Worm (Caenorhabditis elegans): Measurements from ENCODE around the gene ergi-1.

DNA sequence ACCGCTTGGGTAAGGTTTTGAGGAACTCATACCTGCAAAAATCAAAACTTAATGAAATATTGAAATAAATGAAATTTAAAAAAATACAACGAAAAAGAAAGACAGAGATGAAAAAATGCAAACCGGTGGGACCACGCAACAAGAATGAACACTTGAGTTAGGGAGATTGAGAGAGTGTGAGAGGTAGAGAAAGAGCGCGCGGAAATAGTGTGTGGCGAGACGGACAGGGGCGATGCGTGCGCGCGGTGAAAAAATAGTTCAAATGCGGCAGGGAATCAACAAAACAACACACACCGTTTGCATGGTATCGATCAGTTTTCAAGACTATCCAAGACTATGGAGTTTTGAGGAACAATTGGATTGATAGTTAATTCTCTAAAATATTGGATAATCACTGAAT, 45.5 kb downstream of the ergi-1 start, which contains the start of gene meg-3:
- TF ChIP-seq lin-11 (tag; optimal IDR thresholded peaks at IDR 0.05) (no peak), skn-1 (tag; optimal IDR thresholded peaks at IDR 0.05) (no peak), Y55F3AM.14 (GFP tag; optimal IDR thresholded peaks at IDR 0.05) (no peak), ZK546.5 (tag; optimal IDR thresholded peaks at IDR 0.05) (no peak), ztf-11 (tag; optimal IDR thresholded peaks at IDR 0.05) (no peak), C34F6.9 (tag; optimal IDR thresholded peaks at IDR 0.05) (no peak), sma-9 (GFP tag; optimal IDR thresholded peaks at IDR 0.05) (no peak), sma-9 (tag; optimal IDR thresholded peaks at IDR 0.05) (no peak), elt-1 (tag; optimal IDR thresholded peaks at IDR 0.05) (no peak)

All from whole organism, L2 larva.